Worm (Caenorhabditis elegans): ENCODE results near the gene irld-3.

The irld-3 gene

DNA sequence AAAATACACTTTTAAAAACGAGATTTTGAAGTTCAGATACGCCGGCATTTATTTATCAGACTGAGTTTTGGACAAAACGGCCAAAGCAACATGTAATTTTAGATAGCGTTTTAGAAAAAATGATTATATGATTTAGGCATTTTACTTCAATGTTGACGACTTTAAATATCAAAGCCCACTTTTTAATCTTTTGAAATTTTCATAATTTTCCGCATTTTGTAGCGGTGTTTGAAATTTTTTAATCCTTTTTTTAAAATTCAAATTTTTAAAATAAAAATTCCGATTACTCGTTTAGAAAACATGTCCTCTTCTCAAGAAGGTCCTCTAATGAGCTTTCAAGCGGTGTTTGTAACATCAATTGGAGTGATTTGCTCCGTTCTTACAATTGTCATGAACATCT lies 31.4 kb upstream of the irld-3 start, which contains the start of gene srbc-6:
TSS of gene srbc-6 (plus strand) at position 301 of the 400 bp plus-strand sequence.
- TF ChIP-seq nhr-28 (tag; optimal IDR thresholded peaks at IDR 0.05) (no peak), nhr-2 (tag; optimal IDR thresholded peaks at IDR 0.05) (no peak), ceh-83 (GFP tag; optimal IDR thresholded peaks at IDR 0.05) (no peak), ceh-39 (tag; optimal IDR thresholded peaks at IDR 0.05) (no peak), nhr-237 (tag; optimal IDR thresholded peaks at IDR 0.05) (no peak), mep-1 (tag; optimal IDR thresholded peaks at IDR 0.05) (no peak), unc-120 (tag; optimal IDR thresholded peaks at IDR 0.05; ENCODE audit: poor library complexity, severe bottlenecking) (no peak), M03D4.4 (tag; optimal IDR thresholded peaks at IDR 0.05) (no peak), hlh-1 (tag; optimal IDR thresholded peaks at IDR 0.05) (no peak), unc-62 (GFP tag; optimal IDR thresholded peaks at IDR 0.05) (no peak), snpc-4 (tag; optimal IDR thresholded peaks at IDR 0.05) (no peak), mab-5 (tag; optimal IDR thresholded peaks at IDR 0.05) (no peak)

DNA sequence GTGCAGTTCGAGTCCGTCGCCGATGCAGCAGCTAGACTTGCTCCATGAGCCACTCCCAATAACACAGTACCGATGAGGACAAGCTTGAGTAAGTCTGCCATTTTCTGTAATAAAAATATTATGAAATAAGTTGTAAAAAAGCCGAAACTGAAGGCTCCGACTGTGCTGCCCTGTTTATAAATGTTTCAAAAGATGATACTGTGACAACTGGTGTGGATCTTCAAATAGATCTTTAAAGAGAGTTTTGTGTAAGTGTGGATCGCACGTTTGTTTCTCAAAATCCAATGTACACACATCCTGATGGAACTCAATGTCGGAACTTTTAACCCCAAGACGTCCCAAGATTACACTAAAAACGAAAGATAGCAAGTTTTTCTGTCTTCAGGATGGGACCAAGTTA lies 30.3 kb upstream of the irld-3 start, which contains the start of gene C36C5.15:
TSS of gene C36C5.15 (minus strand) at position 101 of the 400 bp plus-strand sequence.
- TF ChIP-seq ceh-43 (GFP tag; optimal IDR thresholded peaks at IDR 0.05) (no peak), zip-8 (tag; optimal IDR thresholded peaks at IDR 0.05) (no peak), bed-3 (GFP tag; optimal IDR thresholded peaks at IDR 0.05) (no peak), ceh-39 (tag; optimal IDR thresholded peaks at IDR 0.05) (no peak), unc-62 (GFP tag; optimal IDR thresholded peaks at IDR 0.05) (no peak), M03D4.4 (tag; optimal IDR thresholded peaks at IDR 0.05) (no peak), tbx-8 (GFP tag; optimal IDR thresholded peaks at IDR 0.05) (no peak), nhr-12 (tag; optimal IDR thresholded peaks at IDR 0.05) (no peak), sptf-1 (tag; optimal IDR thresholded peaks at IDR 0.05) (no peak), nhr-28 (tag; optimal IDR thresholded peaks at IDR 0.05) (no peak), unc-120 (tag; optimal IDR thresholded peaks at IDR 0.05; ENCODE audit: poor library complexity, severe bottlenecking) (no peak), nhr-2 (tag; optimal IDR thresholded peaks at IDR 0.05) (no peak), nhr-237 (tag; optimal IDR thresholded peaks at IDR 0.05) (no peak), mep-1 (tag; optimal IDR thresholded peaks at IDR 0.05) (no peak), cnd-1 (tag; optimal IDR thresholded peaks at IDR 0.05) (no peak), pha-4 (tag; optimal IDR thresholded peaks at IDR 0.05) (no peak)

ce11 chrV:3166260-3166659 lies 27.9 kb upstream of the irld-3 start, which contains the start of gene C36C5.4:
Gene C36C5.4, plus strand, starts transcription at chrV:3166560.
- no peak for TF ChIP-seq elt-3 (tag; optimal IDR thresholded peaks at IDR 0.05)
- no peak for TF ChIP-seq pha-4 (tag; optimal IDR thresholded peaks at IDR 0.05)
- no peak for TF ChIP-seq drap-1 (GFP tag; optimal IDR thresholded peaks at IDR 0.05)
- TF ChIP-seq snpc-4 (tag; optimal IDR thresholded peaks at IDR 0.05): no peak
- TF ChIP-seq ztf-11 (tag; optimal IDR thresholded peaks at IDR 0.05): no peak
- TF ChIP-seq unc-62 (GFP tag; optimal IDR thresholded peaks at IDR 0.05): no peak
- TF ChIP-seq mep-1 (tag; optimal IDR thresholded peaks at IDR 0.05): no peak
- no peak for TF ChIP-seq nhr-2 (tag; optimal IDR thresholded peaks at IDR 0.05)

DNA sequence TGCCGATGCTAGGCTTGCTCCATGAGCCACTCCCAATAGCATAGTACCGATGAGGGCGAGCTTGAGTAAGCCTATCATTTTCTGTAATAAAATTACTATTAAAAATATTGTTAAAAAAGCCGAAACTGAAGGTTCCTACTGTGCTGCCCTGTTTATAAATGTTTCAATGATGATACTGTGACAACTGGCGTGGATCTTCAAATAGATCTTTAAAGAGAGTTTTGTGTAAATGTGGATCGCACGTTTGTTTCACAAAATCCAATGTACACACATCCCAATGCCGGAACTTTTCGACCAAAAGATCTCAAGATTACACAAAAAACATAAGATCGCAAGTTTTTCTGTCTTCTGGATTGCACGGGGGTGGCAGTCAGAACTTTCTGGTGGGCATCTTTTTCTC lies 27.1 kb upstream of the irld-3 start, which contains the start of gene C36C5.14:
TSS of gene C36C5.14 (minus strand) at position 101 of the 400 bp plus-strand sequence.
- no peak for TF ChIP-seq nhr-28 (tag; optimal IDR thresholded peaks at IDR 0.05)
- TF ChIP-seq drap-1 (GFP tag; optimal IDR thresholded peaks at IDR 0.05): no peak
- TF ChIP-seq mab-5 (tag; optimal IDR thresholded peaks at IDR 0.05): no peak
- TF ChIP-seq ceh-43 (GFP tag; optimal IDR thresholded peaks at IDR 0.05): no peak
- no peak for TF ChIP-seq elt-1 (tag; optimal IDR thresholded peaks at IDR 0.05; ENCODE audit: borderline replicate concordance, insufficient read depth)
- TF ChIP-seq bed-3 (GFP tag; optimal IDR thresholded peaks at IDR 0.05): no peak
- TF ChIP-seq lin-13 (tag; optimal IDR thresholded peaks at IDR 0.05): no peak
- TF ChIP-seq lin-32 (GFP tag; optimal IDR thresholded peaks at IDR 0.05): no peak
- no peak for TF ChIP-seq sptf-1 (tag; optimal IDR thresholded peaks at IDR 0.05)
- TF ChIP-seq nhr-2 (tag; optimal IDR thresholded peaks at IDR 0.05): no peak

DNA sequence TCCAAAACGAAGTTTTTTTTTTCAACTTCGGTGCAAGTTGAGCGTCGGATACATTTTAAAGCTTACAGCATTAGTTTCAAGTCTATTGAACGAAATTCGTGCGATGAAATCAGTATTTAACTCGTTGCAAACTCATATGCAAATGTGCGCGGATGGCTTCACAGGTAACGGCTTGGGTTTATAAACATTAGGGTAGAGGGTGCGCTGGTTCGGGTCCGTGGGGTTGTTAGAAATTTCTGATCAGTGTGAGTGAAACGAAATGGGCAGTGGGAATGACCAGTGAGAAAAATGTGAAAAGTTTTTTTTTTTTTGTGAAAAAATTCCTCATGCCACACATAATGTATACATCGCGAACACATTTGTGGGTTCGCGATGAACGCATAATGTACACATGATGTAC lies 24.8 kb upstream of the irld-3 start:
- TF ChIP-seq M03D4.4 (tag; optimal IDR thresholded peaks at IDR 0.05) (no peak), blmp-1 (tag; optimal IDR thresholded peaks at IDR 0.05) (no peak), lin-13 (tag; optimal IDR thresholded peaks at IDR 0.05) (no peak), drap-1 (GFP tag; optimal IDR thresholded peaks at IDR 0.05) (no peak), ceh-83 (GFP tag; optimal IDR thresholded peaks at IDR 0.05) (no peak), cnd-1 (tag; optimal IDR thresholded peaks at IDR 0.05) (no peak)

DNA sequence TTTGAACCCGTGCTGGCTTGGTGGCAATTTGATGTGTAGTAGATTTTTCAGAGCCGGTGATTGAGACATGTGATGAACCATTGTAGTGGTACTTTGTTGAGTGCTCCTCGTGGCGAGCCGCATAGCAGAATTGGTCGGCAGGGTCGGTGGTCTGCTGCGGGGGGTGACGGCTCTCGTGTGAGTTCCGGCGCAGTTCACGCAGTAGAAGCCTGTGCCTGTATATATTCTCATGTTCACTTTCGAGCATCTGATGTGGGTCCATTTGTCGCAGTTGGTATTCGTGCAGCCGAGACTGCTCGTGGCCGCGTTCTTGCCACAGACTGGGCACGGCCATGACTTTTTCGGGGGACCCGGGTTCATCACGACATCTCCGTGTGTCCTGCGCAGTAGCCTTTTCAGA lies 23.9 kb upstream of the irld-3 start:
- no peak for TF ChIP-seq ztf-11 (tag; optimal IDR thresholded peaks at IDR 0.05)
- no peak for TF ChIP-seq lin-13 (tag; optimal IDR thresholded peaks at IDR 0.05)
- TF ChIP-seq flh-1 (GFP tag; optimal IDR thresholded peaks at IDR 0.05): no peak
